Fruit fly (Drosophila melanogaster): Measurements from ENCODE around the gene Tehao.

The Tehao gene

dm6 chr2L:13387255-13387654 is 48.2 kb upstream of the Tehao start, which contains the start of the genes Ing5 and CG7099 (continued):
- TF ChIP-seq Lpt (GFP tag; optimal IDR thresholded peaks at IDR 0.05) (peak; percentile 90), pdm3 (GFP tag; optimal IDR thresholded peaks at IDR 0.05) (peak; percentile 95), Gug (GFP tag; IDR thresholded peaks at IDR 0.05) (peak; percentile 93), CG15336 (GFP tag; IDR thresholded peaks at IDR 0.05) (peak; percentile 89), CG4318 (GFP tag; optimal IDR thresholded peaks at IDR 0.05) (peak; percentile 91), Met (GFP tag; optimal IDR thresholded peaks at IDR 0.05) (peak; percentile 95), Hr38 (GFP tag; optimal IDR thresholded peaks at IDR 0.05) (peak; percentile 19), CG1621 (tag; optimal IDR thresholded peaks at IDR 0.05) (peak; percentile 86), Eip78C (GFP tag) (peak; percentile 98), fkh (GFP tag; optimal IDR thresholded peaks at IDR 0.05) (peak; percentile 95), CG10631 (GFP tag; optimal IDR thresholded peaks at IDR 0.05) (peak; percentile 97), achi (GFP tag; optimal IDR thresholded peaks at IDR 0.05) (peak; percentile 96), CG6792 (GFP tag; optimal IDR thresholded peaks at IDR 0.05) (peak; percentile 93)

- TF ChIP-seq acj6 (GFP tag; optimal IDR thresholded peaks at IDR 0.05) = peak; percentile 85
- peak; percentile 65 for TF ChIP-seq CG3032 (tag; optimal IDR thresholded peaks at IDR 0.05)
- TF ChIP-seq CG11902 (GFP tag; optimal IDR thresholded peaks at IDR 0.05) = peak; percentile 36
- peak; percentile 82 for TF ChIP-seq OdsH (GFP tag; optimal IDR thresholded peaks at IDR 0.05)
- TF ChIP-seq CG7368 (GFP tag; optimal IDR thresholded peaks at IDR 0.05) = peak; percentile 91
- peak; percentile 82 for TF ChIP-seq CG16779 (tag; optimal IDR thresholded peaks at IDR 0.05)
- TF ChIP-seq Eip93F (GFP tag; optimal IDR thresholded peaks at IDR 0.05) = peak; percentile 23
- peak; percentile 93 for TF ChIP-seq esn (GFP tag; optimal IDR thresholded peaks at IDR 0.05)
- peak; percentile 73 for TF ChIP-seq CG8319 (GFP tag; optimal IDR thresholded peaks at IDR 0.05)
- TF ChIP-seq Gug (GFP tag; IDR thresholded peaks at IDR 0.05) = peak; percentile 45; the same call in 1 of the 2 replicates
- peak; percentile 85 for TF ChIP-seq pdm3 (GFP tag; optimal IDR thresholded peaks at IDR 0.05)
- TF ChIP-seq CG11294 (GFP tag; IDR thresholded peaks at IDR 0.05) = peak; percentile 18; the same call in 1 of the 2 replicates
- TF ChIP-seq dsx (GFP tag; optimal IDR thresholded peaks at IDR 0.05; ENCODE audit: poor library complexity, severe bottlenecking) = no peak
- no peak for TF ChIP-seq CG4318 (GFP tag; optimal IDR thresholded peaks at IDR 0.05)
- TF ChIP-seq CG6808 (GFP tag; optimal IDR thresholded peaks at IDR 0.05) = peak; percentile 78
- TF ChIP-seq CG6854 (GFP tag; optimal IDR thresholded peaks at IDR 0.05) = peak; percentile 98
- peak; percentile 87 for TF ChIP-seq CG9139 (GFP tag; optimal IDR thresholded peaks at IDR 0.05)
- TF ChIP-seq fkh (GFP tag; optimal IDR thresholded peaks at IDR 0.05) = no peak
- TF ChIP-seq Lpt (GFP tag; optimal IDR thresholded peaks at IDR 0.05) = peak; percentile 23
- peak; percentile 1 for TF ChIP-seq Sox15 (GFP tag; optimal IDR thresholded peaks at IDR 0.05)
- TF ChIP-seq lz (GFP tag; optimal IDR thresholded peaks at IDR 0.05) = peak; percentile 90
- TF ChIP-seq Hr38 (GFP tag; optimal IDR thresholded peaks at IDR 0.05) = no peak
- TF ChIP-seq svp (GFP tag) = no peak
- TF ChIP-seq Smox (GFP tag; optimal IDR thresholded peaks at IDR 0.05) = peak; percentile 82
- peak; percentile 75 for TF ChIP-seq Blimp-1 (GFP tag; optimal IDR thresholded peaks at IDR 0.05)
- no peak for TF ChIP-seq CG8119 (GFP tag; IDR thresholded peaks at IDR 0.05)
- TF ChIP-seq cyc (GFP tag; optimal IDR thresholded peaks at IDR 0.05) = peak; percentile 84
- TF ChIP-seq vri (GFP tag; optimal IDR thresholded peaks at IDR 0.05) = peak; percentile 92
- peak; percentile 79 for TF ChIP-seq CG31627 (GFP tag; optimal IDR thresholded peaks at IDR 0.05)
- peak; percentile 75 for TF ChIP-seq dac (GFP tag; optimal IDR thresholded peaks at IDR 0.05)
- TF ChIP-seq CG8632 (GFP tag; optimal IDR thresholded peaks at IDR 0.05) = peak; percentile 77
- TF ChIP-seq CG6276 (GFP tag; optimal IDR thresholded peaks at IDR 0.05) = peak; percentile 58
- TF ChIP-seq CG1621 (tag; optimal IDR thresholded peaks at IDR 0.05) = peak; percentile 73
- peak; percentile 70 for TF ChIP-seq spab (GFP tag; optimal IDR thresholded peaks at IDR 0.05)
- TF ChIP-seq Hr4 (GFP tag; optimal IDR thresholded peaks at IDR 0.05) = no peak
- TF ChIP-seq CG3919 (GFP tag; optimal IDR thresholded peaks at IDR 0.05) = peak; percentile 95
- TF ChIP-seq CG34406 (GFP tag; optimal IDR thresholded peaks at IDR 0.05) = peak; percentile 86
- peak; percentile 92 for TF ChIP-seq eg (GFP tag; IDR thresholded peaks at IDR 0.05)
- no peak for TF ChIP-seq CG15336 (GFP tag; IDR thresholded peaks at IDR 0.05)
- peak; percentile 89 for TF ChIP-seq Eip75B (GFP tag; optimal IDR thresholded peaks at IDR 0.05)
- peak; percentile 56 for TF ChIP-seq Ets96B (tag; optimal IDR thresholded peaks at IDR 0.05)
- TF ChIP-seq Sox102F (GFP tag; optimal IDR thresholded peaks at IDR 0.05) = peak; percentile 91
- TF ChIP-seq Sox14 (GFP tag; optimal IDR thresholded peaks at IDR 0.05) = peak; percentile 72
- peak; percentile 90 for TF ChIP-seq topi (GFP tag; optimal IDR thresholded peaks at IDR 0.05)
- peak; percentile 96 for TF ChIP-seq Eip78C (GFP tag)
These were observed 40.5 kb upstream of the Tehao start, which contains the start of gene RpL24 for dm6 chr2L:13394903-13395302. Gene RpL24 (minus strand): TSS chr2L:13395131.

All from whole organism, prepupa.